Fruit fly (Drosophila melanogaster): ENCODE measurements around the gene yata.

DNA sequence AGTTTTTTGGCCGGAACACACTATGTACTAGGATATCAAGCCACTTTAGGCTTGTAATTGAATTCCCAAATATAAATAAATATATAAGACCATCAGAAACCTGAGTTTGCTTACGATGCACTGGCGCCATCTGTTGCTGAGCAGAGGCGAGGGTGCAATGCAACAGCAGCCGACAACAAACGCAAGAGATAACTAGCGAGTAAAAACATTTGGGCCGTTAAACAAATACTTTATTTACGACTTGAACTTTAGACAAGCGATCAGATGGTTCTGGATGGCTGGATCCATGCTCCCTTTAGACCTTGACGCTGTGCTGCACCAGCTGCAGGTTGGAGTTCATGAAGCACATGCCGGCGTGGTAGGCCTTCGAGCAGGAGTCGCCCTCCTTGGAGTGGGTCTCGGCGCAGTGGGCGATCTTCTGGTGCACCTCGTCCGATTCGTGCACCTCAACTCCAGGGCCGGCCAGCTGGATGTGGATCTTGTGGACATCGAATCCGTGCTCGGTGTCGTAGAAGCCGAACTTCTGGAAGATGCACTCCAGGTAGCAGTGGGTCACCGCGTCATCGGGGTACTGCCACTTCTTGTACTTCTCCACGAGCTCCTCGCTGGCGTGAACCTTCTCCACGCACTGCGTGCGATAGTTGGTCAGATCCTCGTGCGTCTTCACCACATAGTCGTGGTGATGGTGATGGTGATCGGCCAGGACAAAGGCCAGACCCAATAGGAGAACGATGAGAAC lies 32.8 kb upstream of the yata start:
- no peak for TF ChIP-seq Sin3A (optimal IDR thresholded peaks at IDR 0.05)
- TF ChIP-seq psq (optimal IDR thresholded peaks at IDR 0.05) = no peak
- TF ChIP-seq Myc (optimal IDR thresholded peaks at IDR 0.05) = no peak
- TF ChIP-seq ttk (optimal IDR thresholded peaks at IDR 0.05) = no peak
